Fruit fly (Drosophila melanogaster) whole organism, embryonic: ENCODE data around the gene CG6511.

Source experiments
- Atf-2 ChIP-seq: fragments of 200-800 bp; sonication (Bioruptor generic); optimal IDR thresholded peaks from 2 replicates; lab custom pipeline; 2016; ENCODE audit warnings: missing biosample characterization, missing genetic modification characterization
- CG10147 ChIP-seq: fragments of 200-800 bp; sonication (Bioruptor generic); optimal IDR thresholded peaks from 2 replicates; lab custom pipeline; 2019; ENCODE audit warnings: missing biosample characterization, mild to moderate bottlenecking, missing genetic modification characterization, moderate library complexity
- CG15479 ChIP-seq: fragments of 200-800 bp; sonication (Bioruptor generic); optimal IDR thresholded peaks from 3 replicates; lab custom pipeline; 2019; ENCODE audit warnings: missing biosample characterization, mild to moderate bottlenecking, missing genetic modification characterization, moderate library complexity
- CG15514 ChIP-seq: fragments of 200-800 bp; sonication (Bioruptor generic); optimal IDR thresholded peaks from 3 replicates; lab custom pipeline; 2017; ENCODE audit warnings: missing biosample characterization, missing genetic modification characterization, mild to moderate bottlenecking, moderate library complexity, missing genetic modification reagents
- CG2678 ChIP-seq: fragments of 200-800 bp; sonication (Bioruptor generic); optimal IDR thresholded peaks from 3 replicates; lab custom pipeline; 2019; ENCODE audit warnings: missing biosample characterization, mild to moderate bottlenecking, missing genetic modification characterization, moderate library complexity
- CG30431 ChIP-seq: fragments of 200-800 bp; sonication (Bioruptor generic); optimal IDR thresholded peaks from 2 replicates; lab custom pipeline; 2017; ENCODE audit warnings: missing biosample characterization, missing genetic modification characterization
- CG31224 ChIP-seq: fragments of 200-800 bp; sonication (Bioruptor generic); IDR thresholded peaks from 2 replicates; pipeline ENCODE4 v1.3.6; 2022; ENCODE audit warnings: missing biosample characterization, missing genetic modification characterization
- CG4730 ChIP-seq: fragments of 200-800 bp; sonication (Bioruptor generic); IDR thresholded peaks from 2 replicates; pipeline ENCODE4 v1.3.6; 2022; ENCODE audit warnings: missing biosample characterization, missing genetic modification characterization
- CG6175 ChIP-seq: fragments of 200-800 bp; sonication (Bioruptor generic); IDR thresholded peaks from 3 replicates; pipeline ENCODE4 v1.3.6; 2022; ENCODE audit warnings: missing biosample characterization, missing genetic modification characterization
- CG6813 ChIP-seq: fragments of 200-800 bp; sonication (Bioruptor generic); optimal IDR thresholded peaks from 2 replicates; lab custom pipeline; 2017; ENCODE audit warnings: missing biosample characterization, missing genetic modification characterization, mild to moderate bottlenecking, moderate library complexity, missing genetic modification reagents
- CG7556 ChIP-seq: fragments of 200-800 bp; sonication (Bioruptor generic); optimal IDR thresholded peaks from 2 replicates; lab custom pipeline; 2017; ENCODE audit warnings: missing biosample characterization, mild to moderate bottlenecking, missing genetic modification characterization
- CG7745 ChIP-seq: fragments of 200-800 bp; sonication (Bioruptor generic); optimal IDR thresholded peaks from 2 replicates; lab custom pipeline; 2018; ENCODE audit warnings: missing biosample characterization, mild to moderate bottlenecking, missing genetic modification characterization, moderate library complexity
- CG8388 ChIP-seq: fragments of 200-800 bp; sonication (Bioruptor generic); optimal IDR thresholded peaks from 2 replicates; lab custom pipeline; 2019; ENCODE audit warnings: missing biosample characterization, mild to moderate bottlenecking, missing genetic modification characterization, moderate library complexity
- CG9215 ChIP-seq: fragments of 200-800 bp; sonication (Bioruptor generic); IDR thresholded peaks from 2 replicates; pipeline ENCODE4 v1.3.6; 2022; ENCODE audit warnings: missing biosample characterization, missing genetic modification characterization
- CG9932 ChIP-seq: fragments of 200-800 bp; sonication (Bioruptor generic); IDR thresholded peaks from 2 replicates; pipeline ENCODE4 v1.3.6; 2022; ENCODE audit warnings: missing biosample characterization, missing genetic modification characterization
- Camta ChIP-seq: fragments of 200-800 bp; sonication (Bioruptor generic); optimal IDR thresholded peaks from 2 replicates; lab custom pipeline; 2016; ENCODE audit warnings: missing biosample characterization, missing genetic modification characterization
- Doc2 ChIP-seq: fragments of 200-800 bp; sonication (Bioruptor generic); IDR thresholded peaks from 2 replicates; pipeline ENCODE4 v1.3.6; 2022; ENCODE audit warnings: missing biosample characterization, missing genetic modification characterization
- Dp ChIP-seq: fragments of 200-800 bp; sonication (Bioruptor generic); optimal IDR thresholded peaks from 2 replicates; lab custom pipeline; 2018; ENCODE audit warnings: missing biosample characterization, mild to moderate bottlenecking, missing genetic modification characterization, moderate library complexity
- Ets97D ChIP-seq: fragments of 200-800 bp; sonication (Bioruptor generic); optimal IDR thresholded peaks from 3 replicates; lab custom pipeline; 2016; ENCODE audit warnings: missing biosample characterization, missing genetic modification characterization
- Fer1 ChIP-seq: fragments of 200-800 bp; sonication (Bioruptor generic); optimal IDR thresholded peaks from 2 replicates; lab custom pipeline; 2017; ENCODE audit warnings: missing biosample characterization, mild to moderate bottlenecking, missing genetic modification characterization
- HHEX ChIP-seq: fragments of 200-800 bp; sonication (Bioruptor generic); optimal IDR thresholded peaks from 3 replicates; lab custom pipeline; 2017; ENCODE audit warnings: missing biosample characterization, mild to moderate bottlenecking, missing genetic modification characterization, missing genetic modification reagents
- HmgZ ChIP-seq: fragments of 200-800 bp; sonication (Bioruptor generic); optimal IDR thresholded peaks from 2 replicates; lab custom pipeline; 2018; ENCODE audit warnings: missing biosample characterization, mild to moderate bottlenecking, missing genetic modification characterization
- Nf-YC ChIP-seq: fragments of 200-800 bp; optimal IDR thresholded peaks from 3 replicates; lab custom pipeline; 2019; ENCODE audit warnings: missing biosample characterization, mild to moderate bottlenecking, missing genetic modification characterization, moderate library complexity
- Oaz ChIP-seq: fragments of 200-800 bp; sonication (Bioruptor generic); IDR thresholded peaks from 2 replicates; pipeline ENCODE4 v1.3.6; 2022; ENCODE audit warnings: missing biosample characterization, missing genetic modification characterization
- Opbp ChIP-seq: fragments of 200-800 bp; sonication (Bioruptor generic); IDR thresholded peaks from 3 replicates; pipeline ENCODE4 v1.3.6; 2022; ENCODE audit warnings: missing biosample characterization, missing genetic modification characterization; ENCODE audit not compliant: partially characterized antibody
- Vsx1 ChIP-seq: fragments of 200-800 bp; sonication (Bioruptor generic); optimal IDR thresholded peaks from 2 replicates; lab custom pipeline; 2017; ENCODE audit warnings: missing biosample characterization, mild to moderate bottlenecking, missing genetic modification characterization, missing genetic modification reagents
- abd-A ChIP-seq: fragments of 200-800 bp; sonication (Bioruptor generic); optimal IDR thresholded peaks from 3 replicates; lab custom pipeline; 2019; ENCODE audit warnings: missing biosample characterization, mild to moderate bottlenecking, missing genetic modification characterization, moderate library complexity
- al ChIP-seq: fragments of 200-800 bp; sonication (Bioruptor generic); IDR thresholded peaks from 2 replicates; pipeline ENCODE4 v1.3.6; 2022; ENCODE audit warnings: missing biosample characterization, missing genetic modification characterization
- amos ChIP-seq: fragments of 200-800 bp; sonication (Bioruptor generic); IDR thresholded peaks from 2 replicates; pipeline ENCODE4 v1.3.6; 2022; ENCODE audit warnings: missing biosample characterization, missing genetic modification characterization; ENCODE audit not compliant: partially characterized antibody
- bigmax ChIP-seq: fragments of 200-800 bp; sonication (Bioruptor generic); optimal IDR thresholded peaks from 2 replicates; lab custom pipeline; 2018; ENCODE audit warnings: missing biosample characterization, mild to moderate bottlenecking, missing genetic modification characterization
- cato ChIP-seq: fragments of 200-800 bp; sonication (Bioruptor generic); optimal IDR thresholded peaks from 2 replicates; lab custom pipeline; 2016; ENCODE audit warnings: missing biosample characterization, missing genetic modification characterization, borderline replicate concordance
- cg ChIP-seq: fragments of 200-800 bp; sonication (Bioruptor generic); optimal IDR thresholded peaks from 3 replicates; lab custom pipeline; 2019; ENCODE audit warnings: missing biosample characterization, mild to moderate bottlenecking, missing genetic modification characterization, moderate library complexity
- crol ChIP-seq: fragments of 200-800 bp; sonication (Bioruptor generic); IDR thresholded peaks from 2 replicates; pipeline ENCODE4 v1.3.6; 2022; ENCODE audit warnings: missing biosample characterization, missing genetic modification characterization
- cwo ChIP-seq: fragments of 200-800 bp; sonication (Bioruptor generic); optimal IDR thresholded peaks from 3 replicates; lab custom pipeline; 2017; ENCODE audit warnings: missing biosample characterization, missing genetic modification characterization, mild to moderate bottlenecking, moderate library complexity, missing genetic modification reagents
- danr ChIP-seq: fragments of 200-800 bp; sonication (Bioruptor generic); IDR thresholded peaks from 2 replicates; pipeline ENCODE4 v1.3.6; 2022; ENCODE audit warnings: missing biosample characterization, missing genetic modification characterization
- ems ChIP-seq: fragments of 200-800 bp; sonication (Bioruptor generic); optimal IDR thresholded peaks from 3 replicates; lab custom pipeline; 2016; ENCODE audit warnings: missing biosample characterization, missing genetic modification characterization
- exex ChIP-seq: fragments of 200-800 bp; sonication (Bioruptor generic); optimal IDR thresholded peaks from 4 replicates; lab custom pipeline; 2018; ENCODE audit warnings: missing biosample characterization, mild to moderate bottlenecking, missing genetic modification characterization, moderate library complexity
- hth ChIP-seq: fragments of >200 bp; optimal IDR thresholded peaks from 2 replicates; lab custom pipeline; 2017; ENCODE audit warnings: inconsistent platforms
- ken ChIP-seq: fragments of 200-800 bp; sonication (Bioruptor generic); IDR thresholded peaks from 3 replicates; pipeline ENCODE4 v1.3.6; 2022; ENCODE audit warnings: missing biosample characterization, missing genetic modification characterization
- kni ChIP-seq: fragments of 200-800 bp; sonication (Bioruptor generic); optimal IDR thresholded peaks from 3 replicates; lab custom pipeline; 2017; ENCODE audit warnings: mild to moderate bottlenecking, missing biosample characterization, missing genetic modification reagents, missing genetic modification characterization
- lola ChIP-seq, 3 experiments: fragments of >200 bp in 2 of 3; fragments of 200-800 bp in 1 of 3; sonication (Bioruptor generic) in 1 of 3; optimal IDR thresholded peaks; 2 replicates each; lab custom pipeline; 2017 to 2019; ENCODE audit warnings: missing biosample characterization in 3 of 3, missing genetic modification characterization in 3 of 3, mild to moderate bottlenecking in 1 of 3, moderate library complexity in 1 of 3
- odd ChIP-seq: fragments of 200-800 bp; sonication (Bioruptor generic); optimal IDR thresholded peaks from 2 replicates; lab custom pipeline; 2017; ENCODE audit warnings: missing biosample characterization, mild to moderate bottlenecking, missing genetic modification characterization
- row ChIP-seq: fragments of 200-800 bp; sonication (Bioruptor generic); IDR thresholded peaks from 3 replicates; pipeline ENCODE4 v1.3.6; 2022; ENCODE audit warnings: missing biosample characterization, missing genetic modification characterization
- sima ChIP-seq: fragments of 200-800 bp; sonication (Bioruptor generic); optimal IDR thresholded peaks from 2 replicates; lab custom pipeline; 2016; ENCODE audit warnings: missing biosample characterization, missing genetic modification characterization
- sr ChIP-seq: fragments of 200-800 bp; sonication (Bioruptor generic); IDR thresholded peaks from 3 replicates; pipeline ENCODE4 v1.3.6; 2022; ENCODE audit warnings: missing biosample characterization, missing genetic modification characterization
- sug ChIP-seq: fragments of 200-800 bp; optimal IDR thresholded peaks from 2 replicates; lab custom pipeline; 2019; ENCODE audit warnings: missing biosample characterization, mild to moderate bottlenecking, missing genetic modification characterization, moderate library complexity
- vfl ChIP-seq: fragments of 200-800 bp; sonication (Bioruptor generic); optimal IDR thresholded peaks from 2 replicates; lab custom pipeline; 2016; ENCODE audit warnings: missing biosample characterization, missing genetic modification characterization
- vnd ChIP-seq: fragments of 200-800 bp; sonication (Bioruptor generic); IDR thresholded peaks from 3 replicates; pipeline ENCODE4 v1.3.6; 2022; ENCODE audit warnings: missing biosample characterization, missing genetic modification characterization; ENCODE audit not compliant: partially characterized antibody
- zen2 ChIP-seq: fragments of 200-800 bp; sonication (Bioruptor generic); IDR thresholded peaks from 3 replicates; pipeline ENCODE4 v1.3.6; 2022; ENCODE audit warnings: missing biosample characterization, missing genetic modification characterization; ENCODE audit not compliant: partially characterized antibody
- zfh2 ChIP-seq: fragments of 200-800 bp; sonication (Bioruptor generic); optimal IDR thresholded peaks from 2 replicates; lab custom pipeline; 2016; ENCODE audit warnings: missing biosample characterization, missing genetic modification characterization

The CG6511 gene

dm6 chr3L:8698493-8699166, 22.5 kb upstream of the CG6511 start (continued):
- TF ChIP-seq bigmax (GFP tag; lab: Kevin White, UChicago) (no peak), HmgZ (peak; percentile 25), CG30431 (GFP tag; lab: Kevin White, UChicago) (no peak), ems (GFP tag; lab: Kevin White, UChicago) (no peak), ken (no peak), amos (no peak), CG6175 (GFP tag; lab: Robert Waterston, UW) (no peak), Doc2 (GFP tag; lab: Robert Waterston, UW) (no peak), CG8388 (no peak), Ets97D (GFP tag; lab: Kevin White, UChicago) (no peak), CG6813 (GFP tag; lab: Kevin White, UChicago) (peak; percentile 40), CG15514 (peak; percentile 0), Dp (GFP tag; lab: Kevin White, UChicago) (no peak), lola (GFP tag; optimal IDR thresholded peaks at IDR 0.05; lab: Kevin White, UChicago) (no peak), CG2678 (tag; lab: Kevin White, UChicago) (peak; percentile 4), vfl (GFP tag; lab: Kevin White, UChicago) (no peak), al (GFP tag; lab: Robert Waterston, UW) (no peak), zen2 (GFP tag; lab: Robert Waterston, UW) (no peak), row (GFP tag; lab: Robert Waterston, UW) (no peak), danr (GFP tag; lab: Robert Waterston, UW) (no peak), sug (tag; lab: Kevin White, UChicago) (peak; percentile 99), Opbp (GFP tag; lab: Robert Waterston, UW) (no peak), hth (no peak), kni (no peak), zfh2 (GFP tag; lab: Kevin White, UChicago) (no peak), cwo (GFP tag; lab: Kevin White, UChicago) (peak; percentile 88), Fer1 (GFP tag; lab: Kevin White, UChicago) (peak; percentile 36), Camta (GFP tag; lab: Kevin White, UChicago) (no peak), Nf-YC (tag; lab: Kevin White, UChicago) (peak; percentile 27), CG7556 (no peak), odd (peak; percentile 36), CG4730 (GFP tag; lab: Robert Waterston, UW) (no peak), cg (no peak), Atf-2 (GFP tag; lab: Kevin White, UChicago) (no peak), CG9215 (GFP tag; lab: Robert Waterston, UW) (no peak), exex (tag; lab: Kevin White, UChicago) (peak; percentile 99), CG10147 (GFP tag; lab: Kevin White, UChicago) (no peak), crol (GFP tag; lab: Robert Waterston, UW) (no peak), cato (no peak), CG9932 (GFP tag; lab: Robert Waterston, UW) (0 out of 2 replicates have a peak, but pooled peaks have one; percentile 14), HHEX (no peak), Vsx1 (GFP tag; lab: Kevin White, UChicago) (peak; percentile 97), CG15479 (GFP tag; lab: Kevin White, UChicago) (no peak), CG7745 (tag; lab: Kevin White, UChicago) (no peak), vnd (GFP tag; lab: Robert Waterston, UW) (peak; percentile 56; the same call in 2 of the 3 replicates), sima (GFP tag; lab: Kevin White, UChicago) (no peak), sr (GFP tag; lab: Robert Waterston, UW) (no peak), abd-A (peak; percentile 23), CG31224 (GFP tag; lab: Robert Waterston, UW) (no peak), Oaz (GFP tag; lab: Robert Waterston, UW) (no peak)
